Fruit fly (Drosophila melanogaster): Measurements from ENCODE around the gene CG46465.

Gene CG46465

DNA sequence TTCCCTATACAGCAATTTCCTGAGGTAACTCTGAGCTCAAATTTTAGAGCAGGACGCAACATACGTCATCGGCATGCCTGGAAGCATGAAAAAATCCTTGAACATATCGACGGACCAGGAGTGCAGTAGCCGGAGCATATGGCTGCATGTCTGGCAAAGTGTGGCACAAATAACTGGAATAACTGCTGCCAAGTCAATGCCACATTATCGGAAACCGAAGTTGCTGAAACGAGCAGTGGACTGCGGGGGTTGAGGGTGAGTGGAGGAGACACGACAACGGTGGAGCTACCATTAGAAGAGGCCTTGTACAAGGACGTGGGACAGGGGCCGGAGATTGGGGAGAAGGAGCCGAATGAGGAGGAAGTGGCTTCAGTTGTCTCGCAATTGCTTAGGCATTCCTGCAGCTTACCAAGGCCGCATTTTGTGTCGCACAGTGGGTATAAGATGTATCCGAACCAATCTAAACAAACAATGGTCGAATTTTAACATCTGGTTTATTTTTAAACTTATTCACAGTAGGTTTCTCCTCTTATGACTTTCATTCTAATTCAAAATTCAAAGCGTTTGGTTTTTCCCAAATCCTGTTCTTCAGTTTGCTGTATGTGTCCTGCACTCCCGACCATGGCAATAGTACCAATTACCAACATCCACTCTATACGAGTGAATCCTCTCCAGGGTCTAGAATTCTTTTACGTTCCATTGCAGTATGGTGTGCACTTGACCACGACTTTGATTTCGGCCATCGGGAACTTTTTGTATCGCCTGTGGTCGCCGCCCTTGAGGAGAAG lies 46.3 kb upstream of the CG46465 start, which contains the start of gene CG46304 (continued):
- TF ChIP-seq net (GFP tag; optimal IDR thresholded peaks at IDR 0.05) (no peak), CG6792 (GFP tag; optimal IDR thresholded peaks at IDR 0.05) (peak; percentile 19), dac (GFP tag; optimal IDR thresholded peaks at IDR 0.05) (no peak), dsx (GFP tag; optimal IDR thresholded peaks at IDR 0.05; ENCODE audit: poor library complexity, severe bottlenecking) (no peak), esn (GFP tag; optimal IDR thresholded peaks at IDR 0.05) (peak; percentile 55), achi (GFP tag; optimal IDR thresholded peaks at IDR 0.05) (peak; percentile 41), Met (GFP tag; optimal IDR thresholded peaks at IDR 0.05) (peak; percentile 55), CG6808 (GFP tag; optimal IDR thresholded peaks at IDR 0.05) (peak; percentile 62), topi (GFP tag; optimal IDR thresholded peaks at IDR 0.05) (peak; percentile 59), lz (GFP tag; optimal IDR thresholded peaks at IDR 0.05) (peak; percentile 53), CG10631 (GFP tag; optimal IDR thresholded peaks at IDR 0.05) (peak; percentile 53), CG34406 (GFP tag; optimal IDR thresholded peaks at IDR 0.05) (peak; percentile 9), Sox15 (GFP tag; optimal IDR thresholded peaks at IDR 0.05) (peak; percentile 22), eg (GFP tag; IDR thresholded peaks at IDR 0.05) (0 out of 3 replicates have a peak, but pooled peaks have one; percentile 13), Eip78C (GFP tag) (peak; percentile 85), CG1621 (tag; optimal IDR thresholded peaks at IDR 0.05) (no peak), Blimp-1 (GFP tag; optimal IDR thresholded peaks at IDR 0.05) (no peak), OdsH (GFP tag; optimal IDR thresholded peaks at IDR 0.05) (peak; percentile 42), fkh (GFP tag; optimal IDR thresholded peaks at IDR 0.05) (no peak), fd85E (GFP tag; optimal IDR thresholded peaks at IDR 0.05) (no peak), CG8319 (GFP tag; optimal IDR thresholded peaks at IDR 0.05) (no peak), svp (GFP tag) (peak; percentile 83), acj6 (GFP tag; optimal IDR thresholded peaks at IDR 0.05) (peak; percentile 32), CG11762 (GFP tag; optimal IDR thresholded peaks at IDR 0.05; ENCODE audit: insufficient read depth) (peak; percentile 6), Eip75B (GFP tag; optimal IDR thresholded peaks at IDR 0.05) (peak; percentile 29), CG8632 (GFP tag; optimal IDR thresholded peaks at IDR 0.05) (peak; percentile 1)

DNA sequence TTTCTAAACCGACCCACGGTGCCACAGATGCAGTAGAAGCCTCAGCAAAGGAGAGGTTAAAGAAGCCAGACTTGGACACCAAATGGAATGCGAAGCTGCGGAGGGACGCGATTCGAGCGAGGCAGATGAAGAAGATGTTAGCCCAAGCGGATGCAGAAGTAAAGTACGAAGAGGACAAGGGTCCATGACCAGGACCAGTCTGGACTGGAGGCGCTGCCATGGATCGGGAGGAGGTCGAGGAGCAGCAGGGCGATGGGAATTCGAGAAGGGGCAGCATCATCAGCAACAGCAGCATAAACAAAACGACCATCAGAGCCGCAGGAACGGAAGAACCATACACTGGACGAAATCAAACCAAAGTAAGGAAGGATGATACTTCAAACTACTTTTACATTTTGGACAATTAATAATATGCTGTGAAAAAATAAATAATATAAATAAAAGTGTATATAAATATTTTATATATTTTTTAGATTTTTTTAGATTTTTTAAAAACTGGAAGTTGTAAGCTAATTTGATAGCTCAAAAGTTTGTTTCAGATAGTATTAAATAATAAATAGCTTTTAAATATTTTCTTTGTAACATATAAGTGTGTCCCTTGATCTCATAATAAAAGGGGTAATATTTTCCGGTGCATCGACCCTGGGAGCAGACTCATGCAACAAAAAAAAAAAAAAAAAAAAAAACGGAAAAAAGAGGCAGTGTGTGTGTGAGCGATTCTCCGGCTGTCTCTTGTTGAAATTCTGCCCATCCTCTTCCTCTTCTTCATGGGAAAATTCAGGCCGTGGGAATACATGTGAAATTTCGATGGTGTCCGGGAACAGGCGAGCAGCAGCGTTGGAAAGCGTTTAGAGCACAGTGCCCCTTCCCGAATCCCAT lies 45.4 kb upstream of the CG46465 start:
- TF ChIP-seq CG31627 (GFP tag; optimal IDR thresholded peaks at IDR 0.05) (peak; percentile 43), CG7368 (GFP tag; optimal IDR thresholded peaks at IDR 0.05) (peak; percentile 40), CG16779 (tag; optimal IDR thresholded peaks at IDR 0.05) (peak; percentile 77), CG3919 (GFP tag; optimal IDR thresholded peaks at IDR 0.05) (peak; percentile 76), CG11762 (GFP tag; optimal IDR thresholded peaks at IDR 0.05; ENCODE audit: insufficient read depth) (peak; percentile 57), CG10669 (GFP tag; optimal IDR thresholded peaks at IDR 0.05) (peak; percentile 75), Ets96B (tag; optimal IDR thresholded peaks at IDR 0.05) (peak; percentile 94), topi (GFP tag; optimal IDR thresholded peaks at IDR 0.05) (peak; percentile 61), net (GFP tag; optimal IDR thresholded peaks at IDR 0.05) (peak; percentile 39), CG8119 (GFP tag; IDR thresholded peaks at IDR 0.05) (peak; percentile 76), dsx (GFP tag; optimal IDR thresholded peaks at IDR 0.05; ENCODE audit: poor library complexity, severe bottlenecking) (peak; percentile 88), esn (GFP tag; optimal IDR thresholded peaks at IDR 0.05) (peak; percentile 86), ss (GFP tag; optimal IDR thresholded peaks at IDR 0.05) (peak; percentile 91 to 93), Lpt (GFP tag; optimal IDR thresholded peaks at IDR 0.05) (peak; percentile 45), Hr4 (GFP tag; optimal IDR thresholded peaks at IDR 0.05) (no peak), Eip78C (GFP tag) (peak; percentile 91), CG6792 (GFP tag; optimal IDR thresholded peaks at IDR 0.05) (peak; percentile 85), eg (GFP tag; IDR thresholded peaks at IDR 0.05) (no peak), Hr39 (GFP tag; optimal IDR thresholded peaks at IDR 0.05) (no peak), pdm3 (GFP tag; optimal IDR thresholded peaks at IDR 0.05) (peak; percentile 39), CG10631 (GFP tag; optimal IDR thresholded peaks at IDR 0.05) (peak; percentile 92), CG6276 (GFP tag; optimal IDR thresholded peaks at IDR 0.05) (no peak), Sox102F (GFP tag; optimal IDR thresholded peaks at IDR 0.05) (peak; percentile 46), Smox (GFP tag; optimal IDR thresholded peaks at IDR 0.05) (peak; percentile 52), Ets21C (GFP tag; optimal IDR thresholded peaks at IDR 0.05) (no peak), Gug (GFP tag; IDR thresholded peaks at IDR 0.05) (no peak), CG6854 (GFP tag; optimal IDR thresholded peaks at IDR 0.05) (peak; percentile 34), CG9139 (GFP tag; optimal IDR thresholded peaks at IDR 0.05) (peak; percentile 85), CG15336 (GFP tag; IDR thresholded peaks at IDR 0.05) (peak; percentile 66)
